Fruit fly (Drosophila melanogaster): Measurements from ENCODE around the gene HINT1.

dm6 chr2L:2760288-2760687 is 9.6 kb upstream of the HINT1 start:
- TF ChIP-seq CG8301 (tag; optimal IDR thresholded peaks at IDR 0.05) (no peak), Pif1B (GFP tag; optimal IDR thresholded peaks at IDR 0.05) (no peak), CG12605 (GFP tag; IDR thresholded peaks at IDR 0.05) (no peak), CG13204 (GFP tag; optimal IDR thresholded peaks at IDR 0.05) (no peak), CG14655 (GFP tag; optimal IDR thresholded peaks at IDR 0.05) (no peak), D1 (tag; optimal IDR thresholded peaks at IDR 0.05) (no peak), CG8159 (tag; optimal IDR thresholded peaks at IDR 0.05) (no peak)
